Fruit fly (Drosophila melanogaster): Measurements from ENCODE around the gene Kr-h2.
A peak's percentile ranks its signal among the peaks of the same experiment; 100 is the strongest.

Gene Kr-h2

dm6 chr2L:6074314-6074713 is 3.5 kb downstream of the Kr-h2 start:
- TF ChIP-seq EcR (GFP tag; optimal IDR thresholded peaks at IDR 0.05) (no peak), psq (optimal IDR thresholded peaks at IDR 0.05) (no peak)

- TF ChIP-seq psq (optimal IDR thresholded peaks at IDR 0.05) (no peak), usp (GFP tag; optimal IDR thresholded peaks at IDR 0.05) (no peak), EcR (GFP tag; optimal IDR thresholded peaks at IDR 0.05) (no peak), pan (optimal IDR thresholded peaks at IDR 0.05) (no peak), Dll (optimal IDR thresholded peaks at IDR 0.05) (no peak), CG8478 (optimal IDR thresholded peaks at IDR 0.05) (no peak)
Observed at dm6 chr2L:6075345-6075744, 4.6 kb downstream of the Kr-h2 start.

dm6 chr2L:6076143-6076542 is 5.4 kb downstream of the Kr-h2 start:
- TF ChIP-seq CG8478 (optimal IDR thresholded peaks at IDR 0.05) (no peak), EcR (GFP tag; optimal IDR thresholded peaks at IDR 0.05) (no peak), usp (GFP tag; optimal IDR thresholded peaks at IDR 0.05) (no peak), Dll (optimal IDR thresholded peaks at IDR 0.05) (no peak), pan (optimal IDR thresholded peaks at IDR 0.05) (no peak), psq (optimal IDR thresholded peaks at IDR 0.05) (no peak)

dm6 chr2L:6076829-6077364 is 6.1 kb downstream of the Kr-h2 start:
- TF ChIP-seq usp (GFP tag; optimal IDR thresholded peaks at IDR 0.05) (no peak), EcR (GFP tag; optimal IDR thresholded peaks at IDR 0.05) (peak in 1 of 2 experiments; percentile 16)

dm6 chr2L:6077632-6078031 is 6.8 kb downstream of the Kr-h2 start:
- no peak for TF ChIP-seq usp (GFP tag; optimal IDR thresholded peaks at IDR 0.05)

- TF ChIP-seq EcR (GFP tag; optimal IDR thresholded peaks at IDR 0.05) (peak; percentile 99 to 100), pan (optimal IDR thresholded peaks at IDR 0.05) (no peak), psq (optimal IDR thresholded peaks at IDR 0.05) (no peak), CG8478 (optimal IDR thresholded peaks at IDR 0.05) (no peak)
Observed at dm6 chr2L:6078757-6079351, 8.1 kb downstream of the Kr-h2 start.

- TF ChIP-seq CG8478 (optimal IDR thresholded peaks at IDR 0.05) (no peak), pan (optimal IDR thresholded peaks at IDR 0.05) (no peak), Dll (optimal IDR thresholded peaks at IDR 0.05) (no peak), usp (GFP tag; optimal IDR thresholded peaks at IDR 0.05) (no peak), EcR (GFP tag; optimal IDR thresholded peaks at IDR 0.05) (no peak), psq (optimal IDR thresholded peaks at IDR 0.05) (no peak)
Observed at dm6 chr2L:6080329-6080728, 9.5 kb downstream of the Kr-h2 start.

dm6 chr2L:6081134-6081832 is 10.5 kb downstream of the Kr-h2 start:
- TF ChIP-seq CG8478 (optimal IDR thresholded peaks at IDR 0.05) (no peak), psq (optimal IDR thresholded peaks at IDR 0.05) (no peak), Dll (optimal IDR thresholded peaks at IDR 0.05) (no peak), usp (GFP tag; optimal IDR thresholded peaks at IDR 0.05) (no peak), pan (optimal IDR thresholded peaks at IDR 0.05) (no peak), EcR (GFP tag; optimal IDR thresholded peaks at IDR 0.05) (peak in 1 of 2 experiments; percentile 71)

- TF ChIP-seq Dll (optimal IDR thresholded peaks at IDR 0.05) (no peak), CG8478 (optimal IDR thresholded peaks at IDR 0.05) (no peak), pan (optimal IDR thresholded peaks at IDR 0.05) (no peak), usp (GFP tag; optimal IDR thresholded peaks at IDR 0.05) (no peak), psq (optimal IDR thresholded peaks at IDR 0.05) (no peak), EcR (GFP tag; optimal IDR thresholded peaks at IDR 0.05) (no peak)
Observed at dm6 chr2L:6082157-6082645, 11.4 kb downstream of the Kr-h2 start, which contains the start of gene Kr-h1. Gene Kr-h1, plus strand, starts transcription at chr2L:6082603.

dm6 chr2L:6082936-6083627 is 12.3 kb downstream of the Kr-h2 start:
- no peak for TF ChIP-seq usp (GFP tag; optimal IDR thresholded peaks at IDR 0.05)
- no peak for TF ChIP-seq psq (optimal IDR thresholded peaks at IDR 0.05)
- no peak for TF ChIP-seq CG8478 (optimal IDR thresholded peaks at IDR 0.05)
- TF ChIP-seq EcR (GFP tag; optimal IDR thresholded peaks at IDR 0.05) = no peak
- TF ChIP-seq Dll (optimal IDR thresholded peaks at IDR 0.05) = no peak
- no peak for TF ChIP-seq pan (optimal IDR thresholded peaks at IDR 0.05)

- TF ChIP-seq pan (optimal IDR thresholded peaks at IDR 0.05) (no peak), Dll (optimal IDR thresholded peaks at IDR 0.05) (no peak), EcR (GFP tag; optimal IDR thresholded peaks at IDR 0.05) (no peak), CG8478 (optimal IDR thresholded peaks at IDR 0.05) (no peak), usp (GFP tag; optimal IDR thresholded peaks at IDR 0.05) (no peak), psq (optimal IDR thresholded peaks at IDR 0.05) (no peak)
Observed at dm6 chr2L:6084694-6085093, 13.9 kb downstream of the Kr-h2 start.

- TF ChIP-seq psq (optimal IDR thresholded peaks at IDR 0.05) = no peak
- TF ChIP-seq Dll (optimal IDR thresholded peaks at IDR 0.05) = no peak
- TF ChIP-seq EcR (GFP tag; optimal IDR thresholded peaks at IDR 0.05) = no peak
- TF ChIP-seq pan (optimal IDR thresholded peaks at IDR 0.05) = no peak
- no peak for TF ChIP-seq usp (GFP tag; optimal IDR thresholded peaks at IDR 0.05)
- no peak for TF ChIP-seq CG8478 (optimal IDR thresholded peaks at IDR 0.05)
Observed at dm6 chr2L:6085733-6086317, 15.0 kb downstream of the Kr-h2 start.

All from whole organism.